Fruit fly (Drosophila melanogaster) whole organism, pupa: ENCODE measurements around the gene CG12725.

Source experiments
- CG10348 ChIP-seq: fragments of 200-800 bp; sonication (Bioruptor generic); IDR thresholded peaks from 2 replicates; pipeline ENCODE4 v1.3.6; 2022; ENCODE audit warnings: missing biosample characterization, missing genetic modification characterization
- CG14655 ChIP-seq: fragments of 200-800 bp; sonication (Bioruptor generic); optimal IDR thresholded peaks from 3 replicates; lab custom pipeline; 2017; ENCODE audit warnings: mild to moderate bottlenecking, missing biosample characterization, missing genetic modification reagents, missing genetic modification characterization
- CG17806 ChIP-seq: fragments of 200-800 bp; sonication (Bioruptor generic); optimal IDR thresholded peaks from 2 replicates; lab custom pipeline; 2018; ENCODE audit warnings: missing biosample characterization, mild to moderate bottlenecking, missing genetic modification characterization, moderate library complexity
- D1 ChIP-seq: fragments of 200-800 bp; sonication (Bioruptor generic); optimal IDR thresholded peaks from 2 replicates; lab custom pipeline; 2018; ENCODE audit warnings: missing biosample characterization, mild to moderate bottlenecking, missing genetic modification characterization, moderate library complexity
- EcR ChIP-seq: fragments of 200-800 bp; sonication (Bioruptor generic); optimal IDR thresholded peaks from 3 replicates; lab custom pipeline; 2019; ENCODE audit warnings: missing biosample characterization, missing genetic modification characterization, mild to moderate bottlenecking, moderate library complexity, missing genetic modification reagents

DNA sequence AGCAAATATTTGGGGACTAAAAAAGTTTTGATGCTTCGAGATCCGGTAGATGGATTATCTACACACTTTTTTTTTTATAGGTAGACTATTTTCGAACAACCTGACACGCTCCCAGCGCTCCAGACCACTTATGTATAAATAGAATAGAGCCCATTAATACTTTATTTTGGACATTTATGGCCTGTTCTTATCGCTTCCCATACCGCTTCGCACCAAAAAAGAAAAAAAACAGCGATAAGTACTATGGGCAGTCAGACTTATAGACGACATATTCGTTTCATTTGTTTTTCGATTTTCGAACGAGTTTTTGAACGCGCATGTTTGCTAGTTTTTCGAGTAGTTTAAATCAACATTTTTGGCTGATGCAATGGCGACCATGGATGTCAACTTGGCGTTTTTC, 5.1 kb downstream of the CG12725 start:
- TF ChIP-seq D1 (tag; lab: Kevin White, UChicago) (no peak), CG17806 (tag; lab: Kevin White, UChicago) (no peak), CG10348 (GFP tag; lab: Robert Waterston, UW) (no peak), CG14655 (GFP tag; lab: Kevin White, UChicago) (no peak), EcR (GFP tag; lab: Kevin White, UChicago) (no peak)
